Fruit fly (Drosophila melanogaster): ENCODE results near the gene CG15021.

CG15021 gene

dm6 chr3L:4436421-4436820, at the start of gene CG15021:
Gene CG15021 (plus strand): TSS chr3L:4436721.
- TF ChIP-seq sv (GFP tag; optimal IDR thresholded peaks at IDR 0.05) (no peak), Hr83 (GFP tag; optimal IDR thresholded peaks at IDR 0.05; ENCODE audit: poor library complexity, severe bottlenecking) (no peak), pan (optimal IDR thresholded peaks at IDR 0.05) (no peak), Dfd (GFP tag; optimal IDR thresholded peaks at IDR 0.05) (no peak), dsf (GFP tag; optimal IDR thresholded peaks at IDR 0.05; ENCODE audit: borderline replicate concordance) (no peak), Vsx2 (GFP tag; optimal IDR thresholded peaks at IDR 0.05; ENCODE audit: partially characterized antibody) (no peak), Mio (GFP tag; optimal IDR thresholded peaks at IDR 0.05) (no peak), foxo (GFP tag; optimal IDR thresholded peaks at IDR 0.05) (no peak), N (GFP tag; optimal IDR thresholded peaks at IDR 0.05) (no peak), fru (GFP tag; optimal IDR thresholded peaks at IDR 0.05) (no peak)

- TF ChIP-seq Hr78 (GFP tag; optimal IDR thresholded peaks at IDR 0.05), result no peak
- no peak for TF ChIP-seq lola (GFP tag; optimal IDR thresholded peaks at IDR 0.05)
- TF ChIP-seq Sp1 (GFP tag; optimal IDR thresholded peaks at IDR 0.05), result no peak
- no peak for TF ChIP-seq Mio (GFP tag; optimal IDR thresholded peaks at IDR 0.05)
- TF ChIP-seq Abd-B (GFP tag; optimal IDR thresholded peaks at IDR 0.05), result no peak
- no peak for TF ChIP-seq Hr83 (GFP tag; optimal IDR thresholded peaks at IDR 0.05; ENCODE audit: poor library complexity, severe bottlenecking)
- no peak for TF ChIP-seq sage (GFP tag; optimal IDR thresholded peaks at IDR 0.05)
- no peak for TF ChIP-seq Hnf4 (GFP tag; optimal IDR thresholded peaks at IDR 0.05)
Observed at dm6 chr3L:4388215-4388614, 48.3 kb upstream of the CG15021 start.

DNA sequence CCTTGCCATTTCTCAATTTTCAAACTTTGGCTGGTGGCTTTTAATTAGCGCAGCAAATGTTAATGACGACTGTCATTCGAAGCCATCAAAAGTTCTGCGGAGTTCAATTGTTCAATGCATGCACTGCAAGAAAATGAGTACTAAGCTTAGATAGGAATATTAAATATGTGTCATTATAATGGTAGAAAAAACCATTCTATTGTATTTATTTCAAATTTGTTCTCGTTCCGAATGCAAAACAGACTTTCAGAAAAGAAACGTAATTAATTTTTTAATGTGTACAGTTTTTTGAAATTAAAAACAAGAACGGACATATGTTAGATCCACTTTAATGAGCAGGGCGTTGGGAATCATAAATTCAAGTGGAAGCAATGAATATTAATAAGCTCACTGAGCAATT, 47.4 kb upstream of the CG15021 start:
- TF ChIP-seq h (GFP tag; optimal IDR thresholded peaks at IDR 0.05), result peak; percentile 39
- no peak for TF ChIP-seq brk (GFP tag; optimal IDR thresholded peaks at IDR 0.05)
- peak; percentile 15 for TF ChIP-seq ey (GFP tag; optimal IDR thresholded peaks at IDR 0.05)

dm6 chr3L:4392851-4393250, 43.7 kb upstream of the CG15021 start:
- no peak for TF ChIP-seq Abd-B (GFP tag; optimal IDR thresholded peaks at IDR 0.05)
- no peak for TF ChIP-seq N (GFP tag; optimal IDR thresholded peaks at IDR 0.05)
- TF ChIP-seq OdsH (GFP tag; optimal IDR thresholded peaks at IDR 0.05), result no peak
- TF ChIP-seq Hnf4 (GFP tag; optimal IDR thresholded peaks at IDR 0.05), result no peak
- no peak for TF ChIP-seq GATAd (GFP tag; optimal IDR thresholded peaks at IDR 0.05)
- no peak for TF ChIP-seq Jra (GFP tag; optimal IDR thresholded peaks at IDR 0.05)
- TF ChIP-seq lola (GFP tag; optimal IDR thresholded peaks at IDR 0.05), result no peak
- TF ChIP-seq Hr83 (GFP tag; optimal IDR thresholded peaks at IDR 0.05; ENCODE audit: poor library complexity, severe bottlenecking), result no peak
- TF ChIP-seq tai (GFP tag; optimal IDR thresholded peaks at IDR 0.05), result no peak
- TF ChIP-seq rgr (GFP tag; optimal IDR thresholded peaks at IDR 0.05), result no peak
- TF ChIP-seq dl (GFP tag; optimal IDR thresholded peaks at IDR 0.05; ENCODE audit: insufficient read depth in 1 of 2, partially characterized antibody in 2 of 2), result no peak
- TF ChIP-seq Sp1 (GFP tag; optimal IDR thresholded peaks at IDR 0.05), result no peak
- TF ChIP-seq sage (GFP tag; optimal IDR thresholded peaks at IDR 0.05), result no peak
- no peak for TF ChIP-seq Dif (GFP tag; optimal IDR thresholded peaks at IDR 0.05; ENCODE audit: partially characterized antibody)
- TF ChIP-seq usp (GFP tag; optimal IDR thresholded peaks at IDR 0.05), result no peak
- TF ChIP-seq dsf (GFP tag; optimal IDR thresholded peaks at IDR 0.05; ENCODE audit: borderline replicate concordance), result no peak
- TF ChIP-seq foxo (GFP tag; optimal IDR thresholded peaks at IDR 0.05), result no peak
- no peak for TF ChIP-seq ey (GFP tag; optimal IDR thresholded peaks at IDR 0.05)
- no peak for TF ChIP-seq Vsx2 (GFP tag; optimal IDR thresholded peaks at IDR 0.05; ENCODE audit: partially characterized antibody)

- TF ChIP-seq br (GFP tag; optimal IDR thresholded peaks at IDR 0.05) (no peak), brk (GFP tag; optimal IDR thresholded peaks at IDR 0.05) (no peak), Hr78 (GFP tag; optimal IDR thresholded peaks at IDR 0.05) (no peak), Hr83 (GFP tag; optimal IDR thresholded peaks at IDR 0.05; ENCODE audit: poor library complexity, severe bottlenecking) (no peak)
Observed at dm6 chr3L:4393642-4394041, 42.9 kb upstream of the CG15021 start.

- TF ChIP-seq ey (GFP tag; optimal IDR thresholded peaks at IDR 0.05) (peak; percentile 25), Dif (GFP tag; optimal IDR thresholded peaks at IDR 0.05; ENCODE audit: partially characterized antibody) (no peak), br (GFP tag; optimal IDR thresholded peaks at IDR 0.05) (peak; percentile 0), HLH106 (tag; optimal IDR thresholded peaks at IDR 0.05) (peak; percentile 7), Abd-B (GFP tag; optimal IDR thresholded peaks at IDR 0.05) (no peak), psq (GFP tag; optimal IDR thresholded peaks at IDR 0.05) (peak; percentile 15), OdsH (GFP tag; optimal IDR thresholded peaks at IDR 0.05) (no peak), fru (GFP tag; optimal IDR thresholded peaks at IDR 0.05) (peak; percentile 15), foxo (GFP tag; optimal IDR thresholded peaks at IDR 0.05) (peak in 1 of 2 experiments; percentile 43), h (GFP tag; optimal IDR thresholded peaks at IDR 0.05) (peak; percentile 24), Sp1 (GFP tag; optimal IDR thresholded peaks at IDR 0.05) (peak; percentile 30), rgr (GFP tag; optimal IDR thresholded peaks at IDR 0.05) (peak; percentile 14)
Observed at dm6 chr3L:4395501-4396073, 40.9 kb upstream of the CG15021 start.

Data from whole organism, wandering third instar larva.